Fruit fly (Drosophila melanogaster): Measurements from ENCODE around the gene CG2246.

Gene CG2246

dm6 chr3R:30600154-30601009 is 907 bp downstream of the CG2246 start (continued):
- TF ChIP-seq CG12299 (tag; optimal IDR thresholded peaks at IDR 0.05), result peak; percentile 88
- TF ChIP-seq CG2678 (tag; optimal IDR thresholded peaks at IDR 0.05), result peak; percentile 93
- peak; percentile 80 for TF ChIP-seq danr (GFP tag; IDR thresholded peaks at IDR 0.05)
- TF ChIP-seq CG1647 (GFP tag; optimal IDR thresholded peaks at IDR 0.05), result peak; percentile 68
- TF ChIP-seq Gsc (GFP tag; IDR thresholded peaks at IDR 0.05), result no peak
- peak; percentile 77 for TF ChIP-seq dati (GFP tag; IDR thresholded peaks at IDR 0.05)
- peak; percentile 77 for TF ChIP-seq dimm (GFP tag; IDR thresholded peaks at IDR 0.05)
- TF ChIP-seq Hey (tag; optimal IDR thresholded peaks at IDR 0.05), result peak; percentile 83
- no peak for TF ChIP-seq CG15073 (GFP tag; optimal IDR thresholded peaks at IDR 0.05)
- TF ChIP-seq Rx (GFP tag; IDR thresholded peaks at IDR 0.05), result peak; percentile 86
- TF ChIP-seq E2f1 (GFP tag; IDR thresholded peaks at IDR 0.05), result peak; percentile 94
- peak; percentile 89 for TF ChIP-seq CG10147 (GFP tag; optimal IDR thresholded peaks at IDR 0.05)
- TF ChIP-seq Ada2b (GFP tag; IDR thresholded peaks at IDR 0.05), result peak; percentile 93
- TF ChIP-seq fd64A (GFP tag; optimal IDR thresholded peaks at IDR 0.05), result peak; percentile 78
- TF ChIP-seq crp (GFP tag; optimal IDR thresholded peaks at IDR 0.05), result peak; percentile 6 to 85
- TF ChIP-seq Hand (GFP tag; optimal IDR thresholded peaks at IDR 0.05), result peak; percentile 83
- peak; percentile 90 for TF ChIP-seq cwo (GFP tag; optimal IDR thresholded peaks at IDR 0.05)
- TF ChIP-seq CG17568 (GFP tag; optimal IDR thresholded peaks at IDR 0.05), result peak; percentile 78
- peak; percentile 79 for TF ChIP-seq CG8944 (GFP tag; optimal IDR thresholded peaks at IDR 0.05)
- peak; percentile 92 for TF ChIP-seq Sox102F (GFP tag; optimal IDR thresholded peaks at IDR 0.05)
- peak; percentile 88 for TF ChIP-seq Dek (tag; optimal IDR thresholded peaks at IDR 0.05)
- TF ChIP-seq gce (GFP tag; IDR thresholded peaks at IDR 0.05), result peak; percentile 92
- peak; percentile 93 for TF ChIP-seq CG3726 (GFP tag; IDR thresholded peaks at IDR 0.05)
- TF ChIP-seq Blimp-1 (GFP tag; optimal IDR thresholded peaks at IDR 0.05), result peak; percentile 89
- TF ChIP-seq HLH4C (GFP tag; IDR thresholded peaks at IDR 0.05; ENCODE audit: partially characterized antibody), result no peak
- TF ChIP-seq Kr (GFP tag; optimal IDR thresholded peaks at IDR 0.05), result no peak
- TF ChIP-seq Dfd (GFP tag; optimal IDR thresholded peaks at IDR 0.05), result no peak
- TF ChIP-seq psq (GFP tag; optimal IDR thresholded peaks at IDR 0.05), result peak; percentile 87
- peak; percentile 76 for TF ChIP-seq CG30431 (GFP tag; optimal IDR thresholded peaks at IDR 0.05)
- peak; percentile 95 for TF ChIP-seq HLH3B (GFP tag; IDR thresholded peaks at IDR 0.05)
- 0 out of 4 replicates have a peak, but pooled peaks have one; percentile 23 for TF ChIP-seq Dll (GFP tag; IDR thresholded peaks at IDR 0.05; ENCODE audit: partially characterized antibody)
- peak; percentile 84 for TF ChIP-seq tx (GFP tag; optimal IDR thresholded peaks at IDR 0.05)
- TF ChIP-seq Stat92E (GFP tag; optimal IDR thresholded peaks at IDR 0.05), result peak in 1 of 3 experiments; percentile 49
- TF ChIP-seq CG3065 (GFP tag; optimal IDR thresholded peaks at IDR 0.05), result peak; percentile 58
- peak; percentile 89 for TF ChIP-seq lmd (GFP tag; IDR thresholded peaks at IDR 0.05)
- peak; percentile 93 for TF ChIP-seq ATbp (GFP tag; optimal IDR thresholded peaks at IDR 0.05)
- peak; percentile 92 for TF ChIP-seq pho (GFP tag; optimal IDR thresholded peaks at IDR 0.05)
- TF ChIP-seq Rfx (GFP tag; IDR thresholded peaks at IDR 0.05), result peak; percentile 95
- TF ChIP-seq Scr (GFP tag; IDR thresholded peaks at IDR 0.05; ENCODE audit: partially characterized antibody), result 0 out of 2 replicates have a peak, but pooled peaks have one; percentile 29
- peak; percentile 75 for TF ChIP-seq sug (tag; optimal IDR thresholded peaks at IDR 0.05)
- peak; percentile 78 for TF ChIP-seq Atf-2 (GFP tag; optimal IDR thresholded peaks at IDR 0.05)
- no peak for TF ChIP-seq pita (GFP tag; optimal IDR thresholded peaks at IDR 0.05)
- TF ChIP-seq CG14710 (tag; optimal IDR thresholded peaks at IDR 0.05), result peak; percentile 81
- peak; percentile 93 for TF ChIP-seq z (GFP tag; IDR thresholded peaks at IDR 0.05)
- peak; percentile 78 for TF ChIP-seq CrebB (tag; optimal IDR thresholded peaks at IDR 0.05)
- peak; percentile 43 for TF ChIP-seq Sry-δ (GFP tag; optimal IDR thresholded peaks at IDR 0.05)
- TF ChIP-seq org-1 (GFP tag; optimal IDR thresholded peaks at IDR 0.05), result peak; percentile 88
- TF ChIP-seq CG17186 (GFP tag; optimal IDR thresholded peaks at IDR 0.05), result peak; percentile 9

Data from whole organism, embryonic.